Worm (Caenorhabditis elegans): Measurements from ENCODE around the gene mak-2.
"Not testable (repeated sequence)": the region's sequence is repeated elsewhere in the genome, so short reads cannot be mapped to it uniquely, and the experiment has no call there.

mak-2 gene

DNA sequence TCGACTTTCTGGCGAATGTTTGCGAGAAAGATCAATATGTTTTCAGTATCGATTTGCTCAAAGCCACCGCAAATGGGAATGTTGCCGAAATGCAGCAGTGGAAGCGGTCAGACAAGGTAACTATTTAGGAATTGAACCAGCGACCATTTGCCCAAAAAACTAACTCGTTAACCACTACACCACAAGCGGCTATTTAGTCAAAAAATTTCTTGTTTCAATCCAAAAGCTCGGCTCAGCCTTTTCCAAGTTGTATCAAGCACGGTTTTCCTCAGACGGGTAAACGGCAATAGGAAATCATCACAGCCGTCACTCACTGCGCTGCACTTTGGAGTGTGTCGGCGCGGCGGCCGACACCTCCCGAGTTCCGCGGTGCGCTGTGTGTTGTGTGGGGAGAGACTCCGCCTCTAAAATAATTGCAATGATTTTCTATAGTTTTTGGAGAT, 18.3 kb upstream of the mak-2 start:
- TF ChIP-seq elt-2 (tag; optimal IDR thresholded peaks at IDR 0.05), result peak; percentile 24
- TF ChIP-seq ztf-16 (tag; optimal IDR thresholded peaks at IDR 0.05), result no peak
- peak; percentile 56 for TF ChIP-seq dve-1 (tag; optimal IDR thresholded peaks at IDR 0.05)
- peak; percentile 45 for TF ChIP-seq ama-1 (optimal IDR thresholded peaks at IDR 0.05)

DNA sequence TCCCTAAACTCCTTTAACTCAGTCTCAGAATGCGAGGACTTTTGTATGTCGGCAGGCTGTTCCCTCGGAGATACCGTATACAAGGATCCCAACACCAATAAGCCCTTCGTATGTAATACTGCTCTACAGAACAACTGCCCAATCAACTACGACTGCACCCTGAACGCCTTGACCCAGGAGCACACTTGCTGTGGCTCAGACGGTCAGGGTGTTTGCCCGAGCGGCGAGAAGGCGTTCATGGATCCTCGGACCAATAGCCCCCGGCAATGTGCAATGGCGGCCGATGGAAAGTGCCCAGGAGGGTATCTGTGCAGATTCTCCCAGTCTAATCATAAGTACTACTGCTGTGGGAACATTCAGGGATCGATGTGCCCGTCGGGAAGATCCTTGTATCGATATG, 16.4 kb upstream of the mak-2 start:
- TF ChIP-seq eyg-1 (tag; optimal IDR thresholded peaks at IDR 0.05) (no peak), ceh-9 (tag; optimal IDR thresholded peaks at IDR 0.05) (no peak), ceh-2 (tag; optimal IDR thresholded peaks at IDR 0.05) (no peak), npax-4 (tag; optimal IDR thresholded peaks at IDR 0.05) (no peak), dve-1 (tag; optimal IDR thresholded peaks at IDR 0.05) (no peak), pat-9 (tag; optimal IDR thresholded peaks at IDR 0.05) (no peak), T23F11.4 (GFP tag; optimal IDR thresholded peaks at IDR 0.05) (no peak), ama-1 (optimal IDR thresholded peaks at IDR 0.05) (no peak), C38D4.7 (GFP tag; optimal IDR thresholded peaks at IDR 0.05) (no peak), tbx-7 (tag; optimal IDR thresholded peaks at IDR 0.05) (no peak), zip-5 (tag; optimal IDR thresholded peaks at IDR 0.05) (no peak), tbx-2 (tag; optimal IDR thresholded peaks at IDR 0.05) (no peak), ahr-1 (tag; optimal IDR thresholded peaks at IDR 0.05) (no peak)

DNA sequence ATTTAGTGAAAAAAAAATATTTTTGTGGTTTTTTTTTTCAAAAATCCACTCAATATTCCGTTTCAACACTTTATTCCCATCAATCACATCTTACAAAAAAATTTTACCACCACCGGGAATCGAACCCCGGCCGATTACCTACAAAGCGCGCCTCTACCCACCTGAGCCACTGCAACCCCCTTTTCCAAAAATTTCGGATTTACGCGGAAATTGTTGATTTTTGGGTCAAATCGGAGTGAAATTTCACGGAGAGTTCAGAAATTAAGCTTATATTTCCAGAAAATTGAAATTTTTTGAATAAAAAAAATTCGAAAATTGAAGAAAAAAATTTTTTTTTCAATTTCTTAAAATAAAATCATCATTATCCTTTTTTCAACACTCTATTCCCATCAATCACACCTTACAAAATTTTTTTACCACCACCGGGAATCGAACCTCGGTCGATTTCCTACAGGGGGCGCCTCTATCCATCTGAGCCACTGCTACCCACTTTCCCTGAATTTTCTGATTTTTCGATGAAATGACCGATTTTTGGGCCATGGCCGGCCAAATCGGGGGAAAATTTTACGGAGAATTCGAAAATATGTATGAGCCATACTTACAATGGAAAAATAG, 11.9 kb upstream of the mak-2 start:
- TF ChIP-seq K02D7.2 (tag; optimal IDR thresholded peaks at IDR 0.05), result no peak
- no peak for TF ChIP-seq ceh-22 (tag; optimal IDR thresholded peaks at IDR 0.05)
- TF ChIP-seq hlh-8 (tag; optimal IDR thresholded peaks at IDR 0.05), result no peak
- TF ChIP-seq ceh-19 (GFP tag; optimal IDR thresholded peaks at IDR 0.05), result no peak
- TF ChIP-seq nhr-232 (tag; optimal IDR thresholded peaks at IDR 0.05), result no peak
- TF ChIP-seq sox-4 (tag; optimal IDR thresholded peaks at IDR 0.05), result no peak
- TF ChIP-seq hlh-6 (tag; optimal IDR thresholded peaks at IDR 0.05), result no peak
- no peak for TF ChIP-seq C08G9.2 (tag; optimal IDR thresholded peaks at IDR 0.05)
- no peak for TF ChIP-seq elt-2 (tag; optimal IDR thresholded peaks at IDR 0.05)
- no peak for TF ChIP-seq pqm-1 (tag; optimal IDR thresholded peaks at IDR 0.05)
- no peak for TF ChIP-seq pag-3 (tag; optimal IDR thresholded peaks at IDR 0.05; ENCODE audit: borderline replicate concordance)
- no peak for TF ChIP-seq ref-2 (tag; optimal IDR thresholded peaks at IDR 0.05)

DNA sequence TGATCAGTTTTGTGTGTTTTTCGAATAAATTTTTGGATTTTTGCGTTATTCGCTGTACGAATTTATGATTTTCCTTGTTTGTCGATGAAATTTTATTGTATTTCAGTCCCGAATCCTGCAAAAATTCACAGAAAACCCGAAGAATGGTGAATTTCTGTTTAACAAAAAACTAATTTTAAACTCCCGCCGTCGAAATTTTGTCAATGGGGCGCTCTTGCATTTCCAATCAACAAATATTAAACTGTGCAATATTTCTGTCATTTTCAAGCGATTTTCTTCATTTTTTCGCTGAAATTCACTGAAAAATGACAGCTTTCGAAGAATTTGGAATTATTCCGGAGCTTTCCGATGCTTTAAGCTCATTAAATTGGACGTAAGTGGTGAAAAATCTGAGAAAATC, 10.5 kb upstream of the mak-2 start, which contains the start of gene Y55F3BR.1:
Gene Y55F3BR.1, plus strand, starts transcription at position 115 of the 400 bp plus-strand sequence.
- TF ChIP-seq nfya-1 (tag; optimal IDR thresholded peaks at IDR 0.05) (peak; percentile 25), ceh-14 (tag; optimal IDR thresholded peaks at IDR 0.05) (peak; percentile 14), Y22D7AL.16 (tag; optimal IDR thresholded peaks at IDR 0.05) (no peak)

DNA sequence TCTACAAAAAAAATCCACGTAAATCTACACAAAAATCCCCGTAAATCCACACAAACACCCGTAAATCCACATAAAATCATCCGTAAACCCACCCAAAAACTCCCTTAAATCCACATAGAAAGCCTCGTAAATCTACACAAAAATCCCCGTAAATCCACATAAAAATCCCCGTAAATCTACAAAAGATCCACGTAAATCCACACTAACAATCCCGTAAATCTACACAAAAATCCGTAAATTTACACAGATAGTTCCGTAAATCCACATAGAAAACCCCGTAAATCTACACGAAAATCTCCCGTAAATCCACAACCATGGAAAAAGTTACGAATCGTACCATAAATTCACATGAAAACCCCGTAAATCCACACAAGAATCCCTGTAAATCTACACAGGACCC, 6.5 kb upstream of the mak-2 start:
- TF ChIP-seq nfya-1 (tag; optimal IDR thresholded peaks at IDR 0.05) (no peak), dve-1 (tag; optimal IDR thresholded peaks at IDR 0.05) (peak; percentile 90)

DNA sequence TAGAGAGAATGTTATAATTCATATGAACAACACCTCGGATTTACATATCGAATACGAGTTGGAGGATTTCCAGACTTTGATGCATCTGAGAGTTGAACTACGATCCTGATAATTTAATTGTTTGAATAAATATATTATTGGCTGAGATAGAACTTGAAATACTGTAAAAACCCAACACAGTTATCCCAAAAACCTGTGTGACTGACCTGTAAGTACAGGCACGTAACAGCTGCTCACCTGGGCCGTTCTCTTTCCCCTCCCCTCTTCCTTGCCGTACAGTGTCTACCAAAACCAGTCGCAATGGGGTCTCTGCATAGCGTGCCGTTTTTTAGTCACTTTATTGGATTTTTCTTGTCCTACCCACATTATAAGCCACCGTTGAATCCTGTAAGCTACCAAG, 19.8 kb downstream of the mak-2 start, which contains the start of gene fbxc-12:
Gene fbxc-12, plus strand, starts transcription at position 301 of the 400 bp plus-strand sequence.
- not testable (repeated sequence) for TF ChIP-seq dmd-4 (tag; optimal IDR thresholded peaks at IDR 0.05; ENCODE audit: borderline replicate concordance); ceh-6 (GFP tag; optimal IDR thresholded peaks at IDR 0.05); ceh-45 (GFP tag; IDR thresholded peaks at IDR 0.05)
